Worm (Caenorhabditis elegans): ENCODE data around the gene C25E10.8.

- no peak for TF ChIP-seq ceh-82 (tag; optimal IDR thresholded peaks at IDR 0.05)
- TF ChIP-seq xbp-1 (tag; optimal IDR thresholded peaks at IDR 0.05) = no peak
- no peak for TF ChIP-seq zip-4 (GFP tag; optimal IDR thresholded peaks at IDR 0.05)
- TF ChIP-seq unc-86 (tag; optimal IDR thresholded peaks at IDR 0.05) = no peak
- no peak for TF ChIP-seq unc-30 (tag; optimal IDR thresholded peaks at IDR 0.05)
- no peak for TF ChIP-seq lin-39 (tag; optimal IDR thresholded peaks at IDR 0.05)
- TF ChIP-seq jun-1 (tag; optimal IDR thresholded peaks at IDR 0.05) = no peak
- no peak for TF ChIP-seq nhr-77 (tag; optimal IDR thresholded peaks at IDR 0.05)
- no peak for TF ChIP-seq nhr-76 (tag; optimal IDR thresholded peaks at IDR 0.05)
- TF ChIP-seq snpc-4 (tag; optimal IDR thresholded peaks at IDR 0.05) = no peak
- TF ChIP-seq ztf-4 (tag; optimal IDR thresholded peaks at IDR 0.05) = no peak
- no peak for TF ChIP-seq nhr-28 (tag; optimal IDR thresholded peaks at IDR 0.05)
- no peak for TF ChIP-seq mdl-1 (tag; optimal IDR thresholded peaks at IDR 0.05)
- TF ChIP-seq ztf-11 (tag; optimal IDR thresholded peaks at IDR 0.05) = no peak
Observed at ce11 chrV:9003291-9003690, 50.6 kb downstream of the C25E10.8 start, which contains the start of gene srx-1.

Data from whole organism, L1 larva.